Worm (Caenorhabditis elegans) whole organism, midembryonic: Measurements from ENCODE around the gene hrg-10.

Source experiments
- T22C8.4 ChIP-seq: fragments of 200-800 bp; sonication (Bioruptor generic); IDR thresholded peaks from 2 replicates; pipeline ENCODE4 v1.3.6; 2022; ENCODE audit warnings: missing genetic modification characterization, missing compliant biosample characterization
- flt-1 ChIP-seq: fragments of 200-800 bp; sonication (Bioruptor generic); IDR thresholded peaks from 2 replicates; pipeline ENCODE4 v1.3.6; 2022; ENCODE audit warnings: missing genetic modification characterization, missing compliant biosample characterization
- tab-1 ChIP-seq: fragments of 200-800 bp; sonication (Bioruptor generic); IDR thresholded peaks from 2 replicates; pipeline ENCODE4 v1.3.6; 2022; ENCODE audit warnings: missing genetic modification characterization, missing compliant biosample characterization
- ztf-23 ChIP-seq: fragments of 200-800 bp; sonication (Bioruptor generic); IDR thresholded peaks from 2 replicates; pipeline ENCODE4 v1.3.6; 2022; ENCODE audit warnings: missing genetic modification reagents, missing genetic modification characterization, missing compliant biosample characterization

DNA sequence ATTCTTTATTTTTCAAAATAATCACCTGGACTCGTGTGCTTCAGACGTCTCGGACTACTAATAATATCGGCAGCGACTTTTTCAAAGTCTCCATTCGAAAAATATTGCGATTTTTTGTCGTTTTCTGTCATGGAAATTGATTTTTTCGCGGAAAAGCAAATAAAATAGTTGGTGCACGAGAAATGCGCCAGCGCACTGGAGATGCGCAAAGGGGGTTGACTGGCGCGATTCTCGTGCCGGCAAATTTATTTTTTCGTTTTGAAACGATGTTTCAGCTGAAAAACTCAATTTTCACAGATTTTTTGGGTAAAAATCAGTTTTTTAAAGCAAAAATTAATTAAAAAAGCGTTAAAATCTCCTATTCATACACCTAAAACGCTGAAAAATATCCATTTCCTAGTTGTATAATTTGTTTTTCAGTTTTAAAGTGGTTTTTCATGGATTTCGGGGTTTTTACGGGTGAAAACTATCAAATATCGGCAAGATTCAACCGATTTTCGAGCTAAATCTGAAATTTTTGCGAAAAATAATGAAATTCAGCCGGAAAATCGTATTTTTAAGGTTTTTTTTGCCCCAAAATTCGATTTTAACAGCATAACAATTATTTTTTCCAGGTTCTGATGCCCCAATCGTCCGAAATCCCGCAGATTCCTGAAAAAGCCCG lies 33.3 kb upstream of the hrg-10 start, which contains the start of the genes reps-1 and Y39B6A.37:
- TF ChIP-seq ztf-23 (GFP tag; lab: Robert Waterston, UW) (no peak), flt-1 (no peak), T22C8.4 (GFP tag; lab: Robert Waterston, UW) (no peak), tab-1 (GFP tag; lab: Robert Waterston, UW) (no peak)
